Worm (Caenorhabditis elegans) whole organism, mixed stage, embryonic: ENCODE data around the gene lgc-52.

Source experiments
- bed-3 ChIP-seq: fragments of 200-800 bp; sonication (Bioruptor generic); optimal IDR thresholded peaks from 3 replicates; lab custom pipeline; 2018; ENCODE audit warnings: mild to moderate bottlenecking, missing genetic modification characterization, moderate library complexity, missing compliant biosample characterization
- elt-1 ChIP-seq: sonication (generic microtip); optimal IDR thresholded peaks from 2 replicates; lab custom pipeline; 2017; ENCODE audit warnings: missing genetic modification characterization, mild to moderate bottlenecking, missing compliant biosample characterization, antibody characterized with exemption, moderate library complexity, borderline replicate concordance; ENCODE audit not compliant: insufficient read depth
- elt-3 ChIP-seq: fragments of 150-350 bp; optimal IDR thresholded peaks from 2 replicates; lab custom pipeline; 2014; ENCODE audit warnings: missing biosample characterization, missing genetic modification characterization
- ham-2 ChIP-seq: fragments of 200-800 bp; sonication (Bioruptor generic); optimal IDR thresholded peaks from 2 replicates; lab custom pipeline; 2018; ENCODE audit warnings: mild to moderate bottlenecking, missing genetic modification characterization, missing compliant biosample characterization
- nhr-2 ChIP-seq: fragments of 150-350 bp; optimal IDR thresholded peaks from 2 replicates; lab custom pipeline; 2014; ENCODE audit warnings: missing biosample characterization, missing genetic modification characterization
- nhr-237 ChIP-seq: fragments of 150-350 bp; optimal IDR thresholded peaks from 2 replicates; lab custom pipeline; 2014; ENCODE audit warnings: missing biosample characterization, missing genetic modification characterization
- nhr-28 ChIP-seq: fragments of 150-350 bp; optimal IDR thresholded peaks from 2 replicates; lab custom pipeline; 2014; ENCODE audit warnings: missing biosample characterization, missing genetic modification characterization
- nhr-76 ChIP-seq: sonication (generic microtip); optimal IDR thresholded peaks from 2 replicates; lab custom pipeline; 2017; ENCODE audit warnings: missing biosample characterization, missing genetic modification characterization
- snpc-4 ChIP-seq: fragments of 150-350 bp; optimal IDR thresholded peaks from 2 replicates; lab custom pipeline; 2014; ENCODE audit warnings: missing biosample characterization, missing genetic modification characterization
- unc-62 ChIP-seq: fragments of 150-350 bp; optimal IDR thresholded peaks from 2 replicates; lab custom pipeline; 2014; ENCODE audit warnings: missing biosample characterization, missing genetic modification reagents, missing genetic modification characterization
- ztf-11 ChIP-seq: fragments of 150-350 bp; optimal IDR thresholded peaks from 2 replicates; lab custom pipeline; 2014; ENCODE audit warnings: missing biosample characterization, missing genetic modification characterization

ce11 chrIV:15215470-15215869, 20.5 kb upstream of the lgc-52 start, which contains the start of gene Y40H7A.10:
- TF ChIP-seq bed-3 (GFP tag; lab: Kevin White, UChicago) (no peak), nhr-2 (tag; lab: Kevin White, UChicago) (no peak), nhr-237 (tag; lab: Kevin White, UChicago) (no peak), unc-62 (GFP tag; lab: Kevin White, UChicago) (no peak), nhr-28 (tag; lab: Kevin White, UChicago) (no peak), nhr-76 (no peak), snpc-4 (tag; lab: Kevin White, UChicago) (no peak), ham-2 (GFP tag; lab: Kevin White, UChicago) (no peak), ztf-11 (no peak), elt-1 (tag; lab: Kevin White, UChicago) (no peak), elt-3 (tag; lab: Kevin White, UChicago) (no peak)
